Worm (Caenorhabditis elegans): Measurements from ENCODE around the gene hdl-2.

ce11 chrIV:8906164-8906563 is 32.2 kb downstream of the hdl-2 start, which contains the start of gene C27B7.6:
- no peak for TF ChIP-seq elt-3 (tag; optimal IDR thresholded peaks at IDR 0.05)
- no peak for TF ChIP-seq ztf-1 (GFP tag; conservative IDR thresholded peaks at IDR 0.05)
- TF ChIP-seq aly-2 (tag; optimal IDR thresholded peaks at IDR 0.05): no peak
- TF ChIP-seq fos-1 (tag; optimal IDR thresholded peaks at IDR 0.05): no peak
- TF ChIP-seq nhr-25 (tag; optimal IDR thresholded peaks at IDR 0.05): no peak
